Fruit fly (Drosophila melanogaster) whole organism, embryonic: Measurements from ENCODE around the gene tbrd-1.

ENCODE experiments used
- Abd-B ChIP-seq: fragments of 200-800 bp; sonication (Bioruptor generic); optimal IDR thresholded peaks from 2 replicates; lab custom pipeline; 2018; ENCODE audit warnings: missing biosample characterization, mild to moderate bottlenecking, missing genetic modification characterization, moderate library complexity
- Atf3 ChIP-seq: fragments of 200-800 bp; sonication (Bioruptor generic); optimal IDR thresholded peaks from 3 replicates; lab custom pipeline; 2016; ENCODE audit warnings: missing biosample characterization, missing genetic modification characterization
- CG10209 ChIP-seq: fragments of 200-800 bp; sonication (Bioruptor generic); optimal IDR thresholded peaks from 3 replicates; lab custom pipeline; 2017; ENCODE audit warnings: missing biosample characterization, mild to moderate bottlenecking, missing genetic modification characterization, missing genetic modification reagents
- CG14050 ChIP-seq: fragments of 200-800 bp; sonication (Bioruptor generic); IDR thresholded peaks from 3 replicates; pipeline ENCODE4 v1.3.6; 2022; ENCODE audit warnings: missing biosample characterization, missing genetic modification characterization
- CG15269 ChIP-seq: fragments of 200-800 bp; sonication (Bioruptor generic); optimal IDR thresholded peaks from 2 replicates; lab custom pipeline; 2018; ENCODE audit warnings: missing biosample characterization, mild to moderate bottlenecking, missing genetic modification characterization, moderate library complexity
- CG16863 ChIP-seq: fragments of 200-800 bp; sonication (Bioruptor generic); optimal IDR thresholded peaks from 3 replicates; lab custom pipeline; 2016; ENCODE audit warnings: missing biosample characterization, missing genetic modification characterization
- CG2120 ChIP-seq: fragments of 200-800 bp; sonication (Bioruptor generic); optimal IDR thresholded peaks from 3 replicates; lab custom pipeline; 2016; ENCODE audit warnings: missing biosample characterization, missing genetic modification characterization
- CG2678 ChIP-seq: fragments of 200-800 bp; sonication (Bioruptor generic); optimal IDR thresholded peaks from 3 replicates; lab custom pipeline; 2019; ENCODE audit warnings: missing biosample characterization, mild to moderate bottlenecking, missing genetic modification characterization, moderate library complexity
- CG2712 ChIP-seq: fragments of 200-800 bp; optimal IDR thresholded peaks from 3 replicates; lab custom pipeline; 2019; ENCODE audit warnings: missing biosample characterization, mild to moderate bottlenecking, missing genetic modification characterization, moderate library complexity
- CG4617 ChIP-seq: fragments of 200-800 bp; sonication (Bioruptor generic); optimal IDR thresholded peaks from 3 replicates; lab custom pipeline; 2016; ENCODE audit warnings: missing biosample characterization, missing genetic modification characterization, borderline replicate concordance
- CG6175 ChIP-seq: fragments of 200-800 bp; sonication (Bioruptor generic); IDR thresholded peaks from 3 replicates; pipeline ENCODE4 v1.3.6; 2022; ENCODE audit warnings: missing biosample characterization, missing genetic modification characterization
- CG6254 ChIP-seq: fragments of 200-800 bp; sonication (Bioruptor generic); optimal IDR thresholded peaks from 3 replicates; lab custom pipeline; 2017; ENCODE audit warnings: mild to moderate bottlenecking, missing biosample characterization, missing genetic modification reagents, missing genetic modification characterization
- CG6813 ChIP-seq: fragments of 200-800 bp; sonication (Bioruptor generic); optimal IDR thresholded peaks from 2 replicates; lab custom pipeline; 2017; ENCODE audit warnings: missing biosample characterization, missing genetic modification characterization, mild to moderate bottlenecking, moderate library complexity, missing genetic modification reagents
- CG7372 ChIP-seq: fragments of 200-800 bp; sonication (Bioruptor generic); IDR thresholded peaks from 2 replicates; pipeline ENCODE4 v1.3.6; 2022; ENCODE audit warnings: missing biosample characterization, missing genetic modification characterization
- CG8924 ChIP-seq: fragments of 200-800 bp; optimal IDR thresholded peaks from 3 replicates; lab custom pipeline; 2019; ENCODE audit warnings: missing biosample characterization, mild to moderate bottlenecking, missing genetic modification characterization, moderate library complexity
- CG9215 ChIP-seq: fragments of 200-800 bp; sonication (Bioruptor generic); IDR thresholded peaks from 2 replicates; pipeline ENCODE4 v1.3.6; 2022; ENCODE audit warnings: missing biosample characterization, missing genetic modification characterization
- CHES-1-like ChIP-seq: fragments of 200-800 bp; sonication (Bioruptor generic); optimal IDR thresholded peaks from 2 replicates; lab custom pipeline; 2016; ENCODE audit warnings: missing biosample characterization, missing genetic modification characterization
- Dbx ChIP-seq: fragments of 200-800 bp; sonication (Bioruptor generic); IDR thresholded peaks from 3 replicates; pipeline ENCODE4 v1.3.6; 2022; ENCODE audit warnings: missing biosample characterization, missing genetic modification characterization
- Drgx ChIP-seq: fragments of 200-800 bp; sonication (Bioruptor generic); IDR thresholded peaks from 2 replicates; pipeline ENCODE4 v1.3.6; 2022; ENCODE audit warnings: missing biosample characterization, missing genetic modification characterization
- Fer2 ChIP-seq: fragments of 200-800 bp; sonication (Bioruptor generic); optimal IDR thresholded peaks from 2 replicates; lab custom pipeline; 2018; ENCODE audit warnings: missing biosample characterization, mild to moderate bottlenecking, missing genetic modification characterization, moderate library complexity
- HLH4C ChIP-seq: fragments of 200-800 bp; sonication (Bioruptor generic); IDR thresholded peaks from 3 replicates; pipeline ENCODE4 v1.3.6; 2022; ENCODE audit warnings: missing biosample characterization, missing genetic modification characterization; ENCODE audit not compliant: partially characterized antibody
- Hr78 ChIP-seq, 2 experiments: fragments of 200-800 bp in 1 of 2; fragments of >200 bp in 1 of 2; sonication (Bioruptor generic) in 1 of 2; optimal IDR thresholded peaks; 2 replicates each; lab custom pipeline; 2017 to 2019; ENCODE audit warnings: missing biosample characterization in 2 of 2, missing genetic modification characterization in 2 of 2, mild to moderate bottlenecking in 1 of 2, moderate library complexity in 1 of 2
- MESR4 ChIP-seq: fragments of 200-800 bp; sonication (Bioruptor generic); optimal IDR thresholded peaks from 2 replicates; lab custom pipeline; 2018; ENCODE audit warnings: missing biosample characterization, mild to moderate bottlenecking, missing genetic modification characterization, moderate library complexity
- Sry-β ChIP-seq: fragments of 200-800 bp; sonication (Bioruptor generic); optimal IDR thresholded peaks from 2 replicates; lab custom pipeline; 2018; ENCODE audit warnings: missing biosample characterization, mild to moderate bottlenecking, missing genetic modification characterization, moderate library complexity
- Xbp1 ChIP-seq: fragments of 200-800 bp; sonication (Bioruptor generic); optimal IDR thresholded peaks from 3 replicates; lab custom pipeline; 2016; ENCODE audit warnings: missing biosample characterization, mild to moderate bottlenecking, missing genetic modification characterization
- YL-1 ChIP-seq: fragments of 200-800 bp; sonication (Bioruptor generic); optimal IDR thresholded peaks from 3 replicates; lab custom pipeline; 2017; ENCODE audit warnings: missing biosample characterization, mild to moderate bottlenecking, missing genetic modification characterization
- al ChIP-seq: fragments of 200-800 bp; sonication (Bioruptor generic); IDR thresholded peaks from 2 replicates; pipeline ENCODE4 v1.3.6; 2022; ENCODE audit warnings: missing biosample characterization, missing genetic modification characterization
- chif ChIP-seq, 2 experiments: fragments of 200-800 bp; sonication (Bioruptor generic); optimal IDR thresholded peaks; 3 replicates each; lab custom pipeline; 2016; ENCODE audit warnings: missing biosample characterization in 2 of 2, missing genetic modification characterization in 2 of 2
- crol ChIP-seq: fragments of 200-800 bp; sonication (Bioruptor generic); IDR thresholded peaks from 2 replicates; pipeline ENCODE4 v1.3.6; 2022; ENCODE audit warnings: missing biosample characterization, missing genetic modification characterization
- dpn ChIP-seq, 2 experiments: fragments of 200-800 bp; sonication (Bioruptor generic); optimal IDR thresholded peaks; 3 replicates each; lab custom pipeline; 2016; ENCODE audit warnings: missing biosample characterization in 2 of 2, missing genetic modification characterization in 2 of 2
- fd64A ChIP-seq: fragments of 200-800 bp; sonication (Bioruptor generic); optimal IDR thresholded peaks from 3 replicates; lab custom pipeline; 2018; ENCODE audit warnings: missing biosample characterization, mild to moderate bottlenecking, missing genetic modification characterization
- gce ChIP-seq: fragments of 200-800 bp; sonication (Bioruptor generic); IDR thresholded peaks from 3 replicates; pipeline ENCODE4 v1.3.6; 2022; ENCODE audit warnings: missing biosample characterization, missing genetic modification characterization
- h ChIP-seq: fragments of >200 bp; optimal IDR thresholded peaks from 2 replicates; lab custom pipeline; 2017
- her ChIP-seq: fragments of 200-800 bp; sonication (Bioruptor generic); optimal IDR thresholded peaks from 2 replicates; lab custom pipeline; 2016; ENCODE audit warnings: missing biosample characterization, missing genetic modification characterization
- ind ChIP-seq: fragments of 200-800 bp; sonication (Bioruptor generic); optimal IDR thresholded peaks from 3 replicates; lab custom pipeline; 2016; ENCODE audit warnings: missing biosample characterization, missing genetic modification characterization
- inv ChIP-seq: fragments of 200-800 bp; sonication (Bioruptor generic); IDR thresholded peaks from 2 replicates; pipeline ENCODE4 v1.3.6; 2022; ENCODE audit warnings: missing biosample characterization, missing genetic modification characterization; ENCODE audit not compliant: partially characterized antibody
- klu ChIP-seq: fragments of 200-800 bp; sonication (Bioruptor generic); IDR thresholded peaks from 2 replicates; pipeline ENCODE4 v1.3.6; 2022; ENCODE audit warnings: missing biosample characterization, missing genetic modification characterization
- lola ChIP-seq, 3 experiments: fragments of >200 bp in 2 of 3; fragments of 200-800 bp in 1 of 3; sonication (Bioruptor generic) in 1 of 3; optimal IDR thresholded peaks; 2 replicates each; lab custom pipeline; 2017 to 2019; ENCODE audit warnings: missing biosample characterization in 3 of 3, missing genetic modification characterization in 3 of 3, mild to moderate bottlenecking in 1 of 3, moderate library complexity in 1 of 3
- mld ChIP-seq: fragments of 200-800 bp; sonication (Bioruptor generic); IDR thresholded peaks from 3 replicates; pipeline ENCODE4 v1.3.6; 2022; ENCODE audit warnings: missing biosample characterization, missing genetic modification characterization; ENCODE audit not compliant: partially characterized antibody
- nerfin-1 ChIP-seq: fragments of 200-800 bp; sonication (Bioruptor generic); optimal IDR thresholded peaks from 3 replicates; lab custom pipeline; 2019; ENCODE audit warnings: missing biosample characterization, mild to moderate bottlenecking, missing genetic modification characterization, moderate library complexity
- nerfin-2 ChIP-seq: fragments of 200-800 bp; sonication (Bioruptor generic); IDR thresholded peaks from 2 replicates; pipeline ENCODE4 v1.3.6; 2022; ENCODE audit warnings: missing biosample characterization, missing genetic modification characterization; ENCODE audit not compliant: partially characterized antibody
- oc ChIP-seq: fragments of 200-800 bp; sonication (Bioruptor generic); optimal IDR thresholded peaks from 2 replicates; lab custom pipeline; 2018; ENCODE audit warnings: missing biosample characterization, mild to moderate bottlenecking, missing genetic modification characterization, moderate library complexity
- pan ChIP-seq, 4 experiments: fragments of >200 bp in 3 of 4; fragments of 200-800 bp in 1 of 4; sonication (Bioruptor generic) in 1 of 4; optimal IDR thresholded peaks in 3 of 4; IDR thresholded peaks in 1 of 4; 2 replicates each; pipeline versions ENCODE4 v1.3.6 to Lab custom; 2017 to 2022; ENCODE audit warnings: missing biosample characterization in 2 of 4, missing genetic modification characterization in 2 of 4, mixed read lengths in 1 of 4
- pum ChIP-seq: fragments of 200-800 bp; sonication (Bioruptor generic); optimal IDR thresholded peaks from 2 replicates; lab custom pipeline; 2016; ENCODE audit warnings: missing biosample characterization, missing genetic modification characterization
- stc ChIP-seq: fragments of 200-800 bp; sonication (Bioruptor generic); IDR thresholded peaks from 2 replicates; pipeline ENCODE4 v1.3.6; 2022; ENCODE audit warnings: missing biosample characterization, missing genetic modification characterization
- trem ChIP-seq: fragments of 200-800 bp; optimal IDR thresholded peaks from 3 replicates; lab custom pipeline; 2019; ENCODE audit warnings: missing biosample characterization, mild to moderate bottlenecking, missing genetic modification characterization, moderate library complexity
- ttk ChIP-seq: fragments of 200-800 bp; sonication (Bioruptor generic); IDR thresholded peaks from 2 replicates; pipeline ENCODE4 v2.1.2; 2022; ENCODE audit warnings: missing biosample characterization, missing genetic modification characterization
- unc-4 ChIP-seq: fragments of 200-800 bp; sonication (Bioruptor generic); IDR thresholded peaks from 2 replicates; pipeline ENCODE4 v1.3.6; 2022; ENCODE audit warnings: missing biosample characterization, missing genetic modification characterization; ENCODE audit not compliant: partially characterized antibody
- usp ChIP-seq: fragments of >200 bp; optimal IDR thresholded peaks from 2 replicates; lab custom pipeline; 2017; ENCODE audit warnings: missing biosample characterization, missing genetic modification characterization

Gene tbrd-1

DNA sequence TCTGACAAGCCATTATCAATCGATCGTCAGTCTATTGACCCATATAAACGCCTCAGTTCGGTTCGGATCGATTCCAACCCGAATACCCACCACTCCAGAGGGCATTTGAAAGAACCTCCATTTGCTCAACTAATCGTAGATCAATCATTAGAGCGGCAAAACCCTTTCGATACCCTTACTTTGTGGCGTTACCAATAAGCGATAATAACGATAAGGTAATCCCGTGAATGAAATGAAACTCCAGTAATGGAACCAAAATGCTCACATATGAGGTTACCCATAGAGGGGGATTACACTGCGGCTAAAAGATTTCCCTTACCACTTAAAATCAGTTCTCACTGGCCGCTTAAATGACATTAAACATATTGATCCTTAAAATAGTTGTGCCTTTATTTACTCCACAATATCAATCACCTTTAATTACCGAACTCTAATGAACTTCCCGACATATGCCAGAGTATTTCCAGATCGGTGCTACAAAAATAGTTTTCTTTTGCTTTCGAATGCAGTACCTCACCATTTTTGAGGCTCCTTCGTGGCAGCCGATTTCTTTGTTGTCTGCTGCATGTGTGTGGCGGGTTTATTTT is 20.7 kb downstream of the tbrd-1 start (continued):
- TF ChIP-seq CG4617 (no peak), Fer2 (tag; lab: Kevin White, UChicago) (no peak), lola (GFP tag; optimal IDR thresholded peaks at IDR 0.05; lab: Kevin White, UChicago) (peak in 1 of 3 experiments; percentile 61), CG2120 (GFP tag; lab: Kevin White, UChicago) (no peak), chif (GFP tag; optimal IDR thresholded peaks at IDR 0.05; lab: Kevin White, UChicago) (peak in 1 of 2 experiments; percentile 50), al (no peak), h (no peak), klu (no peak), YL-1 (GFP tag; lab: Kevin White, UChicago) (no peak), oc (peak; percentile 19), Sry-β (GFP tag; lab: Kevin White, UChicago) (no peak), CG9215 (GFP tag; lab: Robert Waterston, UW) (no peak), CG6813 (GFP tag; lab: Kevin White, UChicago) (no peak), ind (GFP tag; lab: Kevin White, UChicago) (no peak), CG7372 (GFP tag; lab: Robert Waterston, UW) (no peak), Hr78 (GFP tag; optimal IDR thresholded peaks at IDR 0.05; lab: Kevin White, UChicago) (peak in 1 of 2 experiments; percentile 14), unc-4 (no peak), pan (optimal IDR thresholded peaks at IDR 0.05; lab: Kevin White, UChicago) (no peak), pan (GFP tag; optimal IDR thresholded peaks at IDR 0.05 in 1 of 2, IDR thresholded peaks at IDR 0.05 in 1 of 2) (no peak), crol (GFP tag; lab: Robert Waterston, UW) (no peak), CG2678 (tag; lab: Kevin White, UChicago) (peak; percentile 32), MESR4 (GFP tag; lab: Kevin White, UChicago) (no peak), inv (GFP tag; lab: Robert Waterston, UW) (no peak), gce (GFP tag; lab: Robert Waterston, UW) (no peak), her (GFP tag; lab: Kevin White, UChicago) (no peak), CG8924 (peak; percentile 37), CG15269 (tag; lab: Kevin White, UChicago) (no peak), stc (GFP tag; lab: Robert Waterston, UW) (no peak), ttk (GFP tag; lab: Robert Waterston, UW) (no peak), CHES-1-like (GFP tag; lab: Kevin White, UChicago) (no peak), HLH4C (GFP tag; lab: Robert Waterston, UW) (no peak), nerfin-2 (no peak), CG16863 (GFP tag; lab: Kevin White, UChicago) (peak; percentile 30), CG14050 (GFP tag; lab: Robert Waterston, UW) (no peak), Dbx (GFP tag; lab: Robert Waterston, UW) (no peak), Drgx (GFP tag; lab: Robert Waterston, UW) (no peak), pum (GFP tag; lab: Kevin White, UChicago) (no peak), CG6254 (peak; percentile 38), mld (GFP tag; lab: Robert Waterston, UW) (no peak), trem (peak; percentile 17), Atf3 (GFP tag; lab: Kevin White, UChicago) (peak; percentile 6), fd64A (no peak), CG6175 (no peak), CG10209 (GFP tag; lab: Kevin White, UChicago) (peak; percentile 43), Abd-B (peak; percentile 16), CG2712 (tag; lab: Kevin White, UChicago) (peak; percentile 71), Xbp1 (GFP tag; lab: Kevin White, UChicago) (peak; percentile 33), usp (GFP tag; lab: Kevin White, UChicago) (no peak), nerfin-1 (no peak), dpn (GFP tag; optimal IDR thresholded peaks at IDR 0.05; lab: Kevin White, UChicago) (peak in 1 of 2 experiments; percentile 18)
